Worm (Caenorhabditis elegans) whole organism, late embryonic: Measurements from ENCODE around the gene clec-7.

Experiments
- F13H6.1 ChIP-seq: sonication (generic microtip); optimal IDR thresholded peaks from 2 replicates; lab custom pipeline; 2016; ENCODE audit warnings: missing genetic modification characterization, missing compliant biosample characterization
- K02D7.2 ChIP-seq: sonication (generic microtip); optimal IDR thresholded peaks from 2 replicates; lab custom pipeline; 2017; ENCODE audit warnings: mild to moderate bottlenecking, missing genetic modification characterization, missing compliant biosample characterization
- elt-2 ChIP-seq: sonication (generic microtip); optimal IDR thresholded peaks from 2 replicates; lab custom pipeline; 2016; ENCODE audit warnings: missing genetic modification reagents, missing genetic modification characterization, missing compliant biosample characterization
- hlh-8 ChIP-seq: sonication (generic microtip); optimal IDR thresholded peaks from 2 replicates; lab custom pipeline; 2016; ENCODE audit warnings: missing genotype, missing genetic modification characterization, missing compliant biosample characterization
- sox-4 ChIP-seq: sonication (generic microtip); optimal IDR thresholded peaks from 2 replicates; lab custom pipeline; 2017; ENCODE audit warnings: mild to moderate bottlenecking, missing genetic modification characterization, inconsistent platforms, missing compliant biosample characterization
- unc-86 ChIP-seq: sonication (generic microtip); optimal IDR thresholded peaks from 2 replicates; lab custom pipeline; 2016; ENCODE audit warnings: missing genetic modification characterization, missing compliant biosample characterization
- ztf-16 ChIP-seq: sonication (generic microtip); optimal IDR thresholded peaks from 2 replicates; lab custom pipeline; 2017; ENCODE audit warnings: missing genetic modification characterization, missing compliant biosample characterization

ce11 chrV:7343522-7343921 is 15.3 kb downstream of the clec-7 start, which contains the start of gene srh-244:
- no peak for TF ChIP-seq hlh-8 (tag; lab: Kevin White, UChicago)
- no peak for TF ChIP-seq F13H6.1 (tag; lab: Kevin White, UChicago)
- TF ChIP-seq elt-2 (tag; lab: Kevin White, UChicago): no peak
- TF ChIP-seq ztf-16 (tag; lab: Kevin White, UChicago): no peak
- no peak for TF ChIP-seq unc-86 (tag; lab: Kevin White, UChicago)
- no peak for TF ChIP-seq sox-4
- no peak for TF ChIP-seq K02D7.2
